Worm (Caenorhabditis elegans): ENCODE measurements around the gene emb-1.

- TF ChIP-seq nhr-11 (tag; optimal IDR thresholded peaks at IDR 0.05) = no peak
- no peak for TF ChIP-seq aly-2 (tag; optimal IDR thresholded peaks at IDR 0.05)
- TF ChIP-seq ceh-44 (GFP tag; IDR thresholded peaks at IDR 0.05) = no peak
- TF ChIP-seq R02D3.7 (tag; optimal IDR thresholded peaks at IDR 0.05) = no peak
- no peak for TF ChIP-seq mdl-1 (tag; optimal IDR thresholded peaks at IDR 0.05)
- no peak for TF ChIP-seq lin-39 (tag; optimal IDR thresholded peaks at IDR 0.05)
- TF ChIP-seq nhr-42 (GFP tag; IDR thresholded peaks at IDR 0.05) = no peak
- TF ChIP-seq nhr-28 (tag; optimal IDR thresholded peaks at IDR 0.05) = no peak
- no peak for TF ChIP-seq ceh-62 (tag; optimal IDR thresholded peaks at IDR 0.05)
- TF ChIP-seq skn-1 (tag; optimal IDR thresholded peaks at IDR 0.05) = no peak
- peak; percentile 6 for TF ChIP-seq hlh-30 (tag; optimal IDR thresholded peaks at IDR 0.05; ENCODE audit: insufficient read depth)
- TF ChIP-seq ceh-82 (tag; optimal IDR thresholded peaks at IDR 0.05) = no peak
- TF ChIP-seq ztf-11 (tag; optimal IDR thresholded peaks at IDR 0.05) = no peak
- TF ChIP-seq nhr-237 (tag; optimal IDR thresholded peaks at IDR 0.05) = no peak
These were observed 20.1 kb upstream of the emb-1 start, which contains the start of the genes rbm-42 and grwd-1 for ce11 chrIII:5153137-5153536.

Data from whole organism, L4 larva.